Fruit fly (Drosophila melanogaster): Measurements from ENCODE around the gene Cep135.
A peak's percentile ranks its signal among the peaks of the same experiment; 100 is the strongest.

Cep135 gene

dm6 chr3L:15123736-15124135, 7.2 kb downstream of the Cep135 start:
- no peak for TF ChIP-seq CG17801 (GFP tag; optimal IDR thresholded peaks at IDR 0.05; ENCODE audit: partially characterized antibody)

DNA sequence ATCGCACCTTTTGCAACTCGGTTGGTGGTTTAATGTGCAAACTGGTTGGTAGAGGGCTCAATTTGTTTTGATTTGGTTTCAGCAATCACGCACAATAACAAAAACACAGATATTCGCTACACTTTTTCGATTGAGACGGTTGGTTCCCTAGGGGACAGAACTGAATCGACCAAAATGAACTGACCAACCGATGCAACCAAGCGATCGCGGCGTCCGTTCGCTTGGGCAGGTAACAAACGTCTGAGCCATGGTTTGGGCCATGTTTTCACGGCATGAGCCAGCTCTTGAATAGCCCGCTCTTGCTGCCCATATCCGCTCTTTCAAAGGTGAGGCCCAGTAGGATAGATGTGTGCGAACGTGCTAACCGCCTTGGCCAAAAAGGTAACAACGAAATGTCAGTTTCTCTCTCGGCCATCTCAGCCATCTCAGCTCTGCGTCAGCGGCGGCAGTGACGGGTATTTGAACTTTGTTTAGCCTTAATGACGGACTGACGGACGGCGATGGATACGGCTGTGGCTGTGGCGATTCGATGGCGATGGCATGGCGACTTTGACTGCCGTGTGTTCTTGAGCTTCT, 8.6 kb downstream of the Cep135 start, which contains the start of gene CG16959:
TSS of gene CG16959 (minus strand) at position 245 of the 576 bp plus-strand sequence.
- no peak for TF ChIP-seq CG17801 (GFP tag; optimal IDR thresholded peaks at IDR 0.05; ENCODE audit: partially characterized antibody)

dm6 chr3L:15125717-15126116, 9.2 kb downstream of the Cep135 start:
- TF ChIP-seq CG17801 (GFP tag; optimal IDR thresholded peaks at IDR 0.05; ENCODE audit: partially characterized antibody): no peak

dm6 chr3L:15131278-15131677, 14.7 kb downstream of the Cep135 start, which contains the start of gene CG13457:
TSS of gene CG13457 (minus strand) at chr3L:15131378.
- no peak for TF ChIP-seq CG17801 (GFP tag; optimal IDR thresholded peaks at IDR 0.05; ENCODE audit: partially characterized antibody)

dm6 chr3L:15136659-15137572, 20.4 kb downstream of the Cep135 start, which contains the start of gene CG12316:
TSS of gene CG12316 (minus strand) at chr3L:15136934.
- peak; percentile 68 for TF ChIP-seq CG17801 (GFP tag; optimal IDR thresholded peaks at IDR 0.05; ENCODE audit: partially characterized antibody)

DNA sequence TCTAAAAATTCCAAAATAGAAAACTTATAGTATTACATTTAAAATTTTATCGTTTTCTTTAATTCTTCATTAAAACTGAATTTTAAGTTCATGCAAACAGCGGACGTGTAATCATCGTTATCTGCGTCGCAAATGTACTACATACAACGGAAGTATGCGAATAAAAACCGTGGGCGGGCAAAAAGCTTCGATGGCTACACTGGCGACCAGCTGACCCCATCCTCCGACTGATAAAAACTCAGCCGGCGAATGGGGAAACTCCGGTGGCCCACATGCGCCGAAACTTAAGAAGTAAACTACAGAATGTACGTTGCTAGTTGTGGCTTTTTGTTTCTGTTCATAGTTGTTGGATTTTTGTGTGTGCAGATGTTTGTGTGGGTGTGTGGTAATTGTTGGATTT, 21.3 kb downstream of the Cep135 start:
- no peak for TF ChIP-seq CG17801 (GFP tag; optimal IDR thresholded peaks at IDR 0.05; ENCODE audit: partially characterized antibody)

dm6 chr3L:15140268-15140957, 23.9 kb downstream of the Cep135 start:
- TF ChIP-seq CG17801 (GFP tag; optimal IDR thresholded peaks at IDR 0.05; ENCODE audit: partially characterized antibody): no peak

DNA sequence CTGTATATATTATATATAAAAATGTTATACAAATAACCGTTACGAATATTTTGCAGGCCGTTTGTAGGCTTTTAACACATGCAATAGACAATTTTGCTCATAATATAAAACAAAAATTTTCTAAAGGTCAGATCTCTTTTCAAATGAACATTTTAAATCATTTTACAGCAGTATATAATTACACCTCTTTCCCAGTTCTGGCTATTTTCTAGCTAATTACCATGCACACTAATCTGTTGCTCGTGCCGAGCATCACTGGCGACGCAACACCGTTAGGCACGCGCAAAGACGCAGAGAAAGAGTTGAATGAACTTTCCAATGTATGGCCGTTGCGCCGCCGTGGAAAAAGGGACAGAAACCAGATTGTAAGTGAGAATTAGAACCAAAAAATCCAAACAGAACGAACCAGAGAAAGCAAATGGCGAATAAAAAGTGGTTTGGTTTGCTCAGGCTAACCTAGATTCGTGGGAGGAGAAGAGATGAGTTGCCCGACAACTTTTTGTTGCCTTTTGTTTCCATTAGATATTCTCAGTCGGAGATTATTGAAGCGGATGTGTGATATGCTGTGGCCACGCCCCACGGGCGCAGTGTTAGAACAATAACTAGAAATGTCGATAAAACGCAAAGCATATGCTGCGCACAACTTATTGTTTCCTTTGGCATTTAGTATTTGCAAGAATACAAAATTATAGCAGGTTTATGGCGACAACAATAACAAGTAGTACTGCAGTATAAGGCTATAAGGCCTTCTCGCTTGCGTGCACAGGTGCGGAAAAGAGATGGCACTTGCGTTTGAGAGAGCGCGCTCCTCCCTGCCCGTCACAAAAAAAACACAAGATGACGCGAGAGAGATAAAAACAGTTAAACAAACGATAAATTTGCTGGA, 24.8 kb downstream of the Cep135 start:
- no peak for TF ChIP-seq CG17801 (GFP tag; optimal IDR thresholded peaks at IDR 0.05; ENCODE audit: partially characterized antibody)

DNA sequence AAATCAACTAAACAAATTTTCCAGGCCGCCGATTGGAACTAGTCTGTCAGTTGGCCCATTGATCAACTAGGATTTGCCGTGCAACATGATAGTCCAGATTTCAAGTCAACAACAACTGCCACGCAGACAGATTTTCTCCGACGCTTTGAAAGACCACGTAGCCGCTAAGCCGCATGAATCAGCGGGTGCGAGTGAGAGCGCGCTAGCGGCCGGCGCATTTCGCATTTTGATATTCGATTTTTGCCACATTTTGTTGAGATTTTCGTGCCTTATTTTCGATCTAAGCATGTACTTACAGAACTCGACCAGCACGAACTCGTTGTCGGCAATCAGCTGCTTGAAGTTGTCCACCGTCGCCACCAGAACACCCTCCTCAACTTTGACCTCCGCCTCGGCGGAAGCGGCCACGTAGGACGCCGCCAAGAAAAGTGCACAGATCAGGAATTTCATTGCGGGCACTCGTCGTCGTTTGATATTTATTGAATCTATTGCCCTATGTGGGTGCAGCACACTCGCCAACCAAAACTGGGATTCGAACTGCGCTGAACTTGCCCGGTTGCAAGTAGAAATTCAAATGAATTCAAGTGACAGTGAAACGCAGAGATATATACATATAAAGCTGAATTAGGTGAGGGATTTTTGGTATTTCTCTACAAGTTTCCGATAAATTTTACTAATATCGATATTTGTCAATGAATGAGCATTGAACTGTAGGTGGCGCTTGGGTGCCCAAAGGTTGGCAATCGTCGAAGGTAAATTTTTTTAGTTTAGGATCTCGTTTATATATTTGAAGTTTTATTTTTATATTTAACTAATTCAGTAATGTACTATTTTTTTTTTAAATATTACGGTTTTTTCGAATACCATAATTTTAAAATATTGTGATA, 25.7 kb downstream of the Cep135 start, which contains the start of gene Pdi:
TSS of gene Pdi (minus strand) at position 837 of the 887 bp plus-strand sequence.
- no peak for TF ChIP-seq CG17801 (GFP tag; optimal IDR thresholded peaks at IDR 0.05; ENCODE audit: partially characterized antibody)

- TF ChIP-seq CG17801 (GFP tag; optimal IDR thresholded peaks at IDR 0.05; ENCODE audit: partially characterized antibody): no peak
These were observed 26.6 kb downstream of the Cep135 start for dm6 chr3L:15143108-15143507.

dm6 chr3L:15143638-15144600, 27.4 kb downstream of the Cep135 start, which contains the start of the genes CG32147 and Pex3:
TSS of gene CG32147 (minus strand) at chr3L:15144059.
TSS of gene Pex3 (plus strand) at chr3L:15144355.
- TF ChIP-seq CG17801 (GFP tag; optimal IDR thresholded peaks at IDR 0.05; ENCODE audit: partially characterized antibody): peak; percentile 0

- TF ChIP-seq CG17801 (GFP tag; optimal IDR thresholded peaks at IDR 0.05; ENCODE audit: partially characterized antibody): no peak
These were observed 30.2 kb downstream of the Cep135 start, which contains the start of gene FucTA for dm6 chr3L:15146643-15147187. TSS of gene FucTA (plus strand) at chr3L:15147137.

Measured in ovary, adult (tissue).